Worm (Caenorhabditis elegans) whole organism, midembryonic: ENCODE data around the gene ins-16.

Experiments used
- flt-1 ChIP-seq: fragments of 200-800 bp; sonication (Bioruptor generic); IDR thresholded peaks from 2 replicates; pipeline ENCODE4 v1.3.6; 2022; ENCODE audit warnings: missing genetic modification characterization, missing compliant biosample characterization
- klf-2 ChIP-seq: fragments of 200-800 bp; sonication (Bioruptor generic); conservative IDR thresholded peaks from 2 replicates; pipeline ENCODE4 v1.3.6; 2022; ENCODE audit warnings: missing genetic modification reagents, missing genetic modification characterization, missing compliant biosample characterization
- med-1 ChIP-seq: sonication (generic microtip); optimal IDR thresholded peaks from 2 replicates; lab custom pipeline; 2017; ENCODE audit warnings: missing genetic modification characterization, mild to moderate bottlenecking, missing compliant biosample characterization, antibody characterized with exemption, missing genetic modification reagents; ENCODE audit not compliant: insufficient read depth
- ref-1 ChIP-seq: fragments of 200-800 bp; sonication (Bioruptor generic); conservative IDR thresholded peaks from 2 replicates; pipeline ENCODE4 v1.3.6; 2022; ENCODE audit warnings: missing genetic modification reagents, missing genetic modification characterization, missing compliant biosample characterization
- ztf-23 ChIP-seq: fragments of 200-800 bp; sonication (Bioruptor generic); IDR thresholded peaks from 2 replicates; pipeline ENCODE4 v1.3.6; 2022; ENCODE audit warnings: missing genetic modification reagents, missing genetic modification characterization, missing compliant biosample characterization

DNA sequence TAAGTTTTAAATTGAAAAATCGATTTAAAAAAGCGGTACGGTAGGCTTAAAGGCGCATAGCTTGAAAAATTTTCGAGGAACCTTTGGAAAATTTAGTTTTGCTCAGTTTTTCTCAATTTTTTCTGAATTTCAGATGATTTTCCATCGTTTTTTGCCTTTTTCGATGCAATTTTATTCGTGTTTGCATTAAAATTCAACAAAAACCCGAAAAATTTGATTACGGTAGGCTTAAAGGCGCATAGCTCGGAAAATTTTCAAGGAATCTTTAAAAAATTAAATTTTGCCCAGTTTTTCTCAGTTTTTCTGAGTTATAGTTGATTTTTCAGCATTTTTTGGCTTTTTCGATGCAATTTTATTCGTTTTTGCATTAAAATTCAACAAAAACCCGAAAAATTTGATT is 40.6 kb upstream of the ins-16 start:
- TF ChIP-seq med-1 (GFP tag; lab: Kevin White, UChicago), result no peak
- TF ChIP-seq ref-1 (GFP tag; lab: Robert Waterston, UW), result no peak
- TF ChIP-seq flt-1 (GFP tag; lab: Robert Waterston, UW), result no peak
- no peak for TF ChIP-seq ztf-23 (GFP tag; lab: Robert Waterston, UW)
- no peak for TF ChIP-seq klf-2 (GFP tag; lab: Robert Waterston, UW)
